Worm (Caenorhabditis elegans) whole organism, midembryonic: ENCODE data around the gene F56F11.4.

Experiments used
- T22C8.4 ChIP-seq: fragments of 200-800 bp; sonication (Bioruptor generic); IDR thresholded peaks from 2 replicates; pipeline ENCODE4 v1.3.6; 2022; ENCODE audit warnings: missing genetic modification characterization, missing compliant biosample characterization
- cog-1 ChIP-seq: sonication (generic microtip); optimal IDR thresholded peaks from 2 replicates; lab custom pipeline; 2016; ENCODE audit warnings: missing genetic modification characterization, missing compliant biosample characterization
- flt-1 ChIP-seq: fragments of 200-800 bp; sonication (Bioruptor generic); IDR thresholded peaks from 2 replicates; pipeline ENCODE4 v1.3.6; 2022; ENCODE audit warnings: missing genetic modification characterization, missing compliant biosample characterization
- klf-2 ChIP-seq: fragments of 200-800 bp; sonication (Bioruptor generic); conservative IDR thresholded peaks from 2 replicates; pipeline ENCODE4 v1.3.6; 2022; ENCODE audit warnings: missing genetic modification reagents, missing genetic modification characterization, missing compliant biosample characterization

ce11 chrIII:2910606-2911005 lies 54.6 kb downstream of the F56F11.4 start, which contains the start of gene cdh-1:
- TF ChIP-seq T22C8.4 (no peak), klf-2 (no peak), flt-1 (GFP tag; lab: Robert Waterston, UW) (no peak), cog-1 (tag; lab: Kevin White, UChicago) (no peak)
